Worm (Caenorhabditis elegans): ENCODE data around the gene chil-19.

- TF ChIP-seq blmp-1 (tag; optimal IDR thresholded peaks at IDR 0.05) (no peak), mls-2 (tag; optimal IDR thresholded peaks at IDR 0.05) (no peak), nhr-28 (tag; optimal IDR thresholded peaks at IDR 0.05) (no peak), sem-2 (GFP tag; optimal IDR thresholded peaks at IDR 0.05) (no peak), nhr-76 (tag; optimal IDR thresholded peaks at IDR 0.05) (no peak), nhr-2 (tag; optimal IDR thresholded peaks at IDR 0.05) (no peak), cnd-1 (tag; optimal IDR thresholded peaks at IDR 0.05) (no peak), unc-39 (tag; optimal IDR thresholded peaks at IDR 0.05) (no peak), mep-1 (tag; optimal IDR thresholded peaks at IDR 0.05) (no peak), lin-13 (tag; optimal IDR thresholded peaks at IDR 0.05) (no peak), elt-1 (tag; optimal IDR thresholded peaks at IDR 0.05; ENCODE audit: borderline replicate concordance, insufficient read depth) (no peak), snpc-4 (tag; optimal IDR thresholded peaks at IDR 0.05) (no peak), ham-2 (GFP tag; optimal IDR thresholded peaks at IDR 0.05) (no peak), unc-62 (GFP tag; optimal IDR thresholded peaks at IDR 0.05) (no peak)
Observed at ce11 chrII:9489922-9490321, 35.7 kb upstream of the chil-19 start.

Measured in whole organism, mixed stage, embryonic.